Worm (Caenorhabditis elegans) whole organism, early embryonic: ENCODE measurements around the gene rbm-7.

Experiments used
- ama-1 ChIP-seq: fragments of 150-350 bp; optimal IDR thresholded peaks from 2 replicates; lab custom pipeline; 2014
- pes-1 ChIP-seq: fragments of 200-800 bp; sonication (Bioruptor generic); IDR thresholded peaks from 2 replicates; pipeline ENCODE4 v1.3.6; 2022; ENCODE audit warnings: missing genetic modification reagents, missing genetic modification characterization, missing compliant biosample characterization
- tbx-37 ChIP-seq: fragments of 200-800 bp; sonication (Bioruptor generic); conservative IDR thresholded peaks from 2 replicates; pipeline ENCODE4 v1.3.6; 2022; ENCODE audit warnings: missing genetic modification reagents, missing genetic modification characterization, missing compliant biosample characterization

- TF ChIP-seq pes-1 (GFP tag; lab: Robert Waterston, UW) = no peak
- TF ChIP-seq ama-1 (lab: Kevin White, UChicago) = no peak
- no peak for TF ChIP-seq tbx-37 (GFP tag; lab: Robert Waterston, UW)
Measured at ce11 chrIII:12917852-12918251, 13.8 kb downstream of the rbm-7 start.
